Fruit fly (Drosophila melanogaster) whole organism: ENCODE data around the gene slam.

Source experiments
- CG8478 ChIP-seq: fragments of >200 bp; optimal IDR thresholded peaks from 2 replicates; lab custom pipeline; 2018; ENCODE audit warnings: inconsistent platforms
- Dll ChIP-seq: fragments of >200 bp; optimal IDR thresholded peaks from 2 replicates; lab custom pipeline; 2017
- EcR ChIP-seq, 2 experiments: fragments of >200 bp; optimal IDR thresholded peaks; 2 replicates each; lab custom pipeline; 2017; ENCODE audit warnings: missing biosample characterization in 2 of 2, missing genetic modification characterization in 2 of 2, missing genetic modification reagents in 2 of 2
- pan ChIP-seq: fragments of >200 bp; optimal IDR thresholded peaks from 2 replicates; lab custom pipeline; 2017
- psq ChIP-seq: fragments of >200 bp; optimal IDR thresholded peaks from 2 replicates; lab custom pipeline; 2017
- usp ChIP-seq: fragments of >200 bp; optimal IDR thresholded peaks from 2 replicates; lab custom pipeline; 2017; ENCODE audit warnings: missing biosample characterization, missing genetic modification characterization, mixed read lengths

The slam gene

DNA sequence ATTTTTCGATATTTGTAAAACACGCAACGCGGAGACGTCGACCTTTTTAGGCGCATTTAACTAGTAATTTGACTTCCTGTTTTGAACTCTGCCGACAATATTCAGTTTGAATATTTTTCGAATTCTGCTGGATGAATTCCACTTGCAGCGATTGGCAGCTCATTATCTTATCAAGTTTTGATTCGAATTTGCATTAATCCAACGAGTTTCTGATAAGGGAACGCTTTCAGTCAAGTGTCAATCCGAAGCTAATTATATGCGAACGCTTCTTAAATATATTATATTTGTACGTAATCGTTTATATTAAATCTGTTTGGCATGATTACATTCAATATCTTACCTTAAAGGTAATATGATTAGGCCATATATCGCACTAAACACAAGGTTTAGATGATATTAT, 23.9 kb upstream of the slam start, which contains the start of gene CG9497:
CG9497 (minus strand) TSS at position 101 of the 400 bp plus-strand sequence.
- TF ChIP-seq psq (lab: Kevin White, UChicago) (no peak), EcR (GFP tag; optimal IDR thresholded peaks at IDR 0.05; lab: Kevin White, UChicago) (no peak), pan (no peak), usp (GFP tag; lab: Kevin White, UChicago) (no peak), CG8478 (no peak), Dll (lab: Kevin White, UChicago) (no peak)

DNA sequence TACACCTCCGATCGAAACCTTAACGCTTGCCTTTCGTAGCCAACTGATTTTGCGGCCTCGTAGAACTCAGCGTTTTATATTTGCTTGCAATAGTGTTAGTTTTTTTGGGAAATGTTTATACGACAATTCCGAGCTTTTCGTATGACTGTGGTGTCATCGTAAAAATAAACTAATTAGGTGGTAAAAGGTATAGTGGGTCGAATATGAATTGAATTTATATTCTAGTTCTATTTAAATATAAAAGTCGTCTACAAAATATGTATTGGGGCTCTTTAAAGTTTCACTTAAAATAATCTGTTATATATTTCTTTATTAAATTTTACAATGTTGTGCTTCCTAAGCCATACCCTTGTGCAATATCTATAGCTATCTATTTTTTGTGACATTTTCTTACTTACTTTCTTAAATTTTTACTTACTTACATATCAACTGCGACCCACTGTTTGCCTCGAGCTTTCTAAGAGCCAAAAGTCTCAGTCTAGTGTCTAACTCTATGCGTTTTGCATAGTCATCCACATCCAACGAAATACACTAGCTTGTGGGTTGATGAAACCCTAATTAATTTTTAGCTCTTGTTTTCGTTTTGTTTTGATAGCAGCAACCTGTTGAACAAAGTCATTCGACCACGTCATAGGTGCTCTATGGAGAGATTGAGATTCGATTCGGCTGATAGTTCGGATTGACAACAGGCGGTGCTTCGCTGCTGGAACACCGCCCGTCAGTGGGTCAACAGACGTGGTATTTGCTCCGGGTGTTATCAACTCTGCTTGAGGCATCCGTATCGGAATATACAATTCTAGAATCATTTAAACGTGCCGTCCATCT, 21.0 kb upstream of the slam start, which contains the start of gene CG9498:
CG9498 (minus strand) TSS at position 51 of the 825 bp plus-strand sequence.
- TF ChIP-seq pan (no peak), usp (GFP tag; lab: Kevin White, UChicago) (no peak), EcR (GFP tag; optimal IDR thresholded peaks at IDR 0.05; lab: Kevin White, UChicago) (no peak)

DNA sequence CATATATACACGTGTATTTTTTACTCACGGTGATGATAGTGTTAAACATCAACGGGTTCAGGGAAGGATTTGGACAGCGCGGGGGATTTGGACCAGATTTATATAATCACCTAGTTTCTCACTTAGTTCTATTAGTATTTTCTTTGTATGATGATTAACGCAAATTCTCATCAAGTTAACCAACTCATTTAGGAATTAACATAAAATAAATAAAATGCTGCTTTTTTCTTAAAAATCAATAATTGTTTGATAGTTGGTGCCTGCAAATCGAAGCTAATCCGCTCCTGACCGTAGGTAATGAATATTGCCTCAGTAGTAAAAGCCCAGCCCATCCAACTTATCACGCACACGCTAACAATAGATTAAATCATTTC, 20.4 kb upstream of the slam start:
- no peak for TF ChIP-seq usp (GFP tag; lab: Kevin White, UChicago)

DNA sequence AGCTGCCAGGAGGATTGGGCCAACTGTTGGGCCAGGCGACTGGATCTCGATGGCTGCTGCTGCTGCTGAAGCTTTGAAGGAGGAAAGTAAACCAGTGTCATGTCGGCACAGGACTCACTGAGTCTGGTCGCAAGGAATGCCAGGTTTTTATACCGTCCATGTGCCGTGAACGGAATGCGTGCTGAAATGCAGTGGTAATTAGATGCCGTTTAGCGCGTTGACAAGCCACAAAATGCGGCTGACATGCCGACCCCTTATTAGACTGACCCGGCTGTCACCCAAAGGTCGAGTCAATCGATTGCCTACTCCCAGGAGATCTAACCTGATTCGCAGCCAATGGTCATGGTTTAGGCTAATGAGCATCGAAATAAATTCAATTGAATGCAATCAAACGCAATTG, 18.0 kb upstream of the slam start, which contains the start of gene ppk7:
ppk7 (minus strand) TSS at position 101 of the 400 bp plus-strand sequence.
- TF ChIP-seq CG8478 (no peak), psq (lab: Kevin White, UChicago) (no peak), Dll (lab: Kevin White, UChicago) (no peak), EcR (GFP tag; optimal IDR thresholded peaks at IDR 0.05; lab: Kevin White, UChicago) (no peak), usp (GFP tag; lab: Kevin White, UChicago) (no peak), pan (no peak)

DNA sequence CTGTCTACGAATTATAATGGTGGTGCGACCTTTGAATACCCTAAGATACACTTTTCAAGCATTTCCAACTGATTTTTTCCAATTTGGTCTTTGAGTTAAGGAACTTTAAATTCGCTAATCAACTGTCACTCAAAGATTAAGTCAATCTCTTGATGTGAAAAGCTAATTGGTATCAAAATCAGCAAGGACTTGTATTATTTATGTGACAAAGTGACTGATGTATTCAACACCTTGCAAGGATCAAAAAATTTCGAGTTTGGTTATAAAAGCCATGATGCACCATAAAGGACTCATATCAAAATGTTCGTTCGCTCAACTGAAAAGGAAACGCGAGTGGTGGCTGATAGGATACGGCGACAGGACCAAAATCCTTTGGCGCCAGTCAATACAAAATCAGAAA, 17.5 kb upstream of the slam start, which contains the start of gene ppk14:
ppk14 (plus strand) TSS at position 301 of the 400 bp plus-strand sequence.
- no peak for TF ChIP-seq usp (GFP tag; lab: Kevin White, UChicago)
- no peak for TF ChIP-seq EcR (GFP tag; optimal IDR thresholded peaks at IDR 0.05; lab: Kevin White, UChicago)
- TF ChIP-seq CG8478 = no peak

DNA sequence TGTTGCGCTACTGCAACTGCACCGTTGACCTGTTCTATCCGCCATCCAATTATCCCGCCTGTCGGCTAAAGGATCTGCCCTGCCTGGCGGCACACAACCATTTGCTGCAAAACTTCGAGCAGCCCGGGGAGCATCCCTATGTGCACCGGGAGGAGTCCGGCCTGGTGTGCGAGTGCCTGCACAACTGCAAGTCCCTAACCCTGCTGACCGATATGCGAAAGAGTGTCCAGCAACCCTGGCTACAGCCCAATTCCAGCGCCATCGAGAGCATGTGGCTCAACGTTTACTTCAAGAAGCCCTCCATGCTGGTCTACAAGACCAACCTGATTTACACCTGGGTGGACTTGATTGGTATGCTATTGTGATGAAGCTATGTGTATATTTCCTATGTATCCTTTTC, 16.1 kb upstream of the slam start:
- no peak for TF ChIP-seq psq (lab: Kevin White, UChicago)
- TF ChIP-seq Dll (lab: Kevin White, UChicago) = no peak

DNA sequence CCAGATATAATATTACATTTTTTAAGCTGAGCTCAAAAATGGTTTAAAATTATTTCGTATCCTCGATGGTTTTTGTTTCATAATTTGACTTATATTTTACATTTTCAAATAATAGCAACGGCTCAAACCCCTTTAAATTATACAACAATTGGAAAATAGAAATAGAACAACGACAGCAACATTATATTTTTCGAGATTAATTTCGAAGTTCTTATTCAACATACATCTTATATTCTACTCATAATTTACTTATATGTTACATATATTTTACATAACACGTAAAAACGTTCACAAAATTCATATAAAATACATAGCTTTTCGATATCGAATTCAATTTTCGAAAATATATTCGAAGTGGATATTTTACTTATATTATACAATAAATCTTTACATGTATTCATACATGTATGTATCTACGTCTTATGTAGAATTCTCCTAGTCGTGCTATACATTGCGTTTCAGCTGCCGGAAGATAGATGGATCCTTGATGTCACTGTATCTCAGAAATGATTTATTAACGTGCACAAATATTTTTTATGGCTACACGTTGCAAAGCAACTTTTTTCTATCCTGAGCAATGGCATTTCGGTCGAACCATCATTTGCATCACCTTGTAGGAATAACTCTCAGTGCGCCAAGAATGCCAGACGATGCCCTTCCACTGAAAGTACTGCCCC, 15.4 kb upstream of the slam start:
- no peak for TF ChIP-seq Dll (lab: Kevin White, UChicago)
- TF ChIP-seq EcR (GFP tag; optimal IDR thresholded peaks at IDR 0.05; lab: Kevin White, UChicago) = no peak
- TF ChIP-seq pan = no peak
- no peak for TF ChIP-seq CG8478
- no peak for TF ChIP-seq psq (lab: Kevin White, UChicago)
- TF ChIP-seq usp (GFP tag; lab: Kevin White, UChicago) = no peak

DNA sequence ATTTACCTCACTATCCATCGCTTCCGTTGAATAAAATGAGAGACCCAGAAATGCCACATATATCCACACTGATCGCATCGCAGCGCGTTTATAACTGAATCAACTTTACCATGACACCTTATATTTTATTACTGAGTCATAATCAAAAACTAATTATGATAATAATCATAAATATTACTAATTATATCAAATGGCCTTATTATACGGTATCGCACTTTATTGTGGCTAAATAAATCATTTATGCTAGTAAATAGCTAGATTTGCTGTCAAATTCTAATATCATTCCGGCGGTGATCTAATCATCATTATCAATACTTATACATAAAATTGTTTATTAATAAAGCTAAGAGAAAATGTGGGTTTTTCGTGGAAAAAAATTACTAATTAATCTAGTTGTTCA, 14.0 kb upstream of the slam start, which contains the start of gene CG9500:
CG9500 (minus strand) TSS at position 101 of the 400 bp plus-strand sequence.
- TF ChIP-seq Dll (lab: Kevin White, UChicago) (no peak), usp (GFP tag; lab: Kevin White, UChicago) (no peak), CG8478 (no peak), psq (lab: Kevin White, UChicago) (no peak), EcR (GFP tag; optimal IDR thresholded peaks at IDR 0.05; lab: Kevin White, UChicago) (no peak), pan (no peak)

DNA sequence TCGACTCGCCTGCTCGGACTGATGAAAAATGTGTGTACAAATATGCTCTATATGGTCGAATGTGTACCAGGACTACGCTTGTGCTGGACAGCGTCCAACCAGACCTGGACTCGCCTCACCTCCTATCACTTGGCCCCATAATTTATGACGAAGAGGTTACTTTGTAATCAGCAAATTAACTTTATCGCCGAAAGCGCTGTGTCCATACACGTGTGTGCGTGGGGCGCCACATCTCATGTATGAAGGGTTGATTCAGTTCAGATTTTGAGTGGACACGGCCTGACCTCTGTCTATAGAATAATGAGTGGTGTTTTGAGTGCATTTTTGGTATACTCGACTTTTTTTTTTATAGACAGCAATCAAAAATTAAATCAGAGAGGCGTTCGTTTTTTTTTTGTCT, 12.1 kb upstream of the slam start:
- TF ChIP-seq CG8478 (no peak), usp (GFP tag; lab: Kevin White, UChicago) (no peak), psq (lab: Kevin White, UChicago) (no peak), EcR (GFP tag; optimal IDR thresholded peaks at IDR 0.05; lab: Kevin White, UChicago) (no peak), pan (no peak), Dll (lab: Kevin White, UChicago) (no peak)

DNA sequence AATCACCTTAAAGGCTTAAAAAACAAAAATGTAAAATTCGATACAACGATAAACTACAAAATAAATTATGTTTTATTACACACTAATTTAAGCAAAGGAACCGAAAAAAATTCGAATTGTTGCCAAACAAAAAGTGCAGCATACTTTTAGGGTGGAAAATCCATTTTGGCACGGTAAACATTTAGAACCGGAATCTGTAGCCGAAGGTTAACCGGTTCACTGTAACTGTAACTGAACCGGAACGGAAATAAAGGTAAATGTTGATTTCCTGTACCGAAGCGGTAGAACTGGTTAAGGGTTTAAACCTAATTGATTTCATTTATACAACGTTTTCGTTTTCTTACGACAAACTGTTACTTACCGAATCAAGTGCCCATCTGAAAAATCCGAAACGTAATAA, 5.3 kb upstream of the slam start:
- no peak for TF ChIP-seq usp (GFP tag; lab: Kevin White, UChicago)
- no peak for TF ChIP-seq CG8478
- no peak for TF ChIP-seq Dll (lab: Kevin White, UChicago)
- TF ChIP-seq pan = no peak
- no peak for TF ChIP-seq psq (lab: Kevin White, UChicago)
- TF ChIP-seq EcR (GFP tag; optimal IDR thresholded peaks at IDR 0.05; lab: Kevin White, UChicago) = no peak

DNA sequence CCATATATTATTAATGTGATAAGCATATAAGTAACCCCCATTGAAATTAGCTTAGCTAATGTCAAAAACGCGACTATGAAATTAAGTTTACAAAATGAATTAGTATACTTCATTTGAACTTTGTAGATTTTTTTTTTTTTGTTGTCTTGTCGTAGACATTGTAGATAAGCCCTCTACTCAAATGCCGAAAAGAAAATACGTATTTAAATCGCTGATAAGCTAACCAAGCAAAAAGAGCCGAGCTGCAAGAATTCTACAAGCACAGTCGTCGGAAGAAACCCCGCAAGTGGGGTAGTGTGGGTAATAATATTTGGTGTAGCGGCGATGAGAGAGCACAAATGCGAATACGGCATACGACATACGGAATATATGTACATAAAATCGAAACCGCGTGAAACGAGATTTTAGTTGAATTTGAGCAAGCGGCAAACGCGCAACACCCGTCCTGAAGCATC, 4.7 kb upstream of the slam start, which contains the start of gene Nepl4:
Nepl4 (plus strand) TSS at position 405 of the 455 bp plus-strand sequence.
- TF ChIP-seq CG8478 = no peak
- no peak for TF ChIP-seq Dll (lab: Kevin White, UChicago)
- TF ChIP-seq psq (lab: Kevin White, UChicago) = no peak
- TF ChIP-seq pan = no peak
- no peak for TF ChIP-seq EcR (GFP tag; optimal IDR thresholded peaks at IDR 0.05; lab: Kevin White, UChicago)
- no peak for TF ChIP-seq usp (GFP tag; lab: Kevin White, UChicago)

DNA sequence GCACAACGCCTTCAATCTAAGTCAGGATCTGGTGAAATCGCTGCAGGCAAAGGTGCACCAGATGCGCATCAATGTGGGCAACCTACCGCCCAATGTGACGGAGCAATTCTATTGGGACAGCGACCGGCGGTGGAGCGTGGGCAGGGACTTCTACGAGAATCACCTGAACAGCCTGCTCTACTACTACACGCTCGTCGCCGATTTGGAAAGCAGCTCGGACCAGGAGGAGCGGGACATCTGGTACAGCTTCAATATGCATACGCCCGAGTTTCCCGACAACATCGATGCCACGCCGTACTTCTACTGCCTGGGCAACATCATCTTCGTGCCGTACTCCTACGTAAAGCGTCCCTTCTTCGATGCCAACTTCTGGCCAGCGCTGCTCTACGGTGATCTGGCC, 2.9 kb upstream of the slam start:
- TF ChIP-seq Dll (lab: Kevin White, UChicago) (no peak), EcR (GFP tag; optimal IDR thresholded peaks at IDR 0.05; lab: Kevin White, UChicago) (no peak), pan (no peak), usp (GFP tag; lab: Kevin White, UChicago) (no peak), psq (lab: Kevin White, UChicago) (no peak), CG8478 (no peak)
